Fruit fly (Drosophila melanogaster): ENCODE data around the gene CG43446.
A peak's percentile ranks its signal among the peaks of the same experiment; 100 is the strongest.

The CG43446 gene

dm6 chr3R:20989046-20989445 is 1.3 kb upstream of the CG43446 start:
- no peak for TF ChIP-seq HLH106 (tag; optimal IDR thresholded peaks at IDR 0.05)
- no peak for TF ChIP-seq rgr (GFP tag; optimal IDR thresholded peaks at IDR 0.05)
- TF ChIP-seq fru (GFP tag; optimal IDR thresholded peaks at IDR 0.05), result no peak
- no peak for TF ChIP-seq CG32264 (GFP tag; optimal IDR thresholded peaks at IDR 0.05)

DNA sequence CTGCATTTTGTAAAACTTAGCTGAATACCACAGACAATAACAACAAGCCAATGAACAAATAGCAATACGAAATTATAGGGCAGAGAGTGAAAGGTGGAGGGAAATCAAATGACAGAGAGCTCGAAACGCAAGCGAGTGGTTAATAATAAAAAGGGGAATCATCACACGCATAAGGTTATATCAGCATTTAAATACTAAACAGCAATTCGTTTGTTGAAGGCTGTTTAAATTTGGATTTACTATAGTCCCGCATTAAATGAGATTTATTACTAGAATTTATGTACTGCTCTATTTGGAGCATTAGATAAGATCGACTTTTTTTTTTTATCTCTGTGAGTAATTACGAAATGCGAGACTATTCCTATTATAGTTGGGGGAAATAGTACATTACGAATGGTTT is 824 bp upstream of the CG43446 start:
- TF ChIP-seq sage (GFP tag; optimal IDR thresholded peaks at IDR 0.05) (no peak), Hr78 (GFP tag; optimal IDR thresholded peaks at IDR 0.05) (no peak), CG32264 (GFP tag; optimal IDR thresholded peaks at IDR 0.05) (no peak), dmrt93B (GFP tag; optimal IDR thresholded peaks at IDR 0.05) (no peak), tai (GFP tag; optimal IDR thresholded peaks at IDR 0.05) (no peak), brk (GFP tag; optimal IDR thresholded peaks at IDR 0.05) (no peak), br (GFP tag; optimal IDR thresholded peaks at IDR 0.05) (no peak), Hr83 (GFP tag; optimal IDR thresholded peaks at IDR 0.05; ENCODE audit: poor library complexity, severe bottlenecking) (no peak), lola (GFP tag; optimal IDR thresholded peaks at IDR 0.05) (no peak)

- TF ChIP-seq OdsH (GFP tag; optimal IDR thresholded peaks at IDR 0.05) (no peak), CrebA (GFP tag; optimal IDR thresholded peaks at IDR 0.05; ENCODE audit: borderline replicate concordance) (peak; percentile 54), Hnf4 (GFP tag; optimal IDR thresholded peaks at IDR 0.05) (no peak), pan (optimal IDR thresholded peaks at IDR 0.05) (no peak), ey (GFP tag; optimal IDR thresholded peaks at IDR 0.05) (no peak), h (GFP tag; optimal IDR thresholded peaks at IDR 0.05) (peak; percentile 59), Vsx2 (GFP tag; optimal IDR thresholded peaks at IDR 0.05; ENCODE audit: partially characterized antibody) (peak; percentile 1), HLH106 (tag; optimal IDR thresholded peaks at IDR 0.05) (no peak), Dif (GFP tag; optimal IDR thresholded peaks at IDR 0.05; ENCODE audit: partially characterized antibody) (no peak), sv (GFP tag; optimal IDR thresholded peaks at IDR 0.05) (no peak), Jra (GFP tag; optimal IDR thresholded peaks at IDR 0.05) (no peak), woc (GFP tag; optimal IDR thresholded peaks at IDR 0.05) (no peak), Abd-B (GFP tag; optimal IDR thresholded peaks at IDR 0.05) (no peak), Dfd (GFP tag; optimal IDR thresholded peaks at IDR 0.05) (no peak), br (GFP tag; optimal IDR thresholded peaks at IDR 0.05) (peak; percentile 14), CG9705 (GFP tag; optimal IDR thresholded peaks at IDR 0.05) (no peak), rgr (GFP tag; optimal IDR thresholded peaks at IDR 0.05) (peak; percentile 2), CG32264 (GFP tag; optimal IDR thresholded peaks at IDR 0.05) (no peak), Rel (GFP tag; optimal IDR thresholded peaks at IDR 0.05) (no peak), Rel (tag; optimal IDR thresholded peaks at IDR 0.05) (no peak), GATAd (GFP tag; optimal IDR thresholded peaks at IDR 0.05) (no peak)
Observed at dm6 chr3R:20985592-20985991, 2.1 kb downstream of the CG43446 start.

dm6 chr3R:20984902-20985301 is 2.8 kb downstream of the CG43446 start:
- TF ChIP-seq brk (GFP tag; optimal IDR thresholded peaks at IDR 0.05) (no peak), Vsx2 (GFP tag; optimal IDR thresholded peaks at IDR 0.05; ENCODE audit: partially characterized antibody) (no peak), jim (GFP tag; optimal IDR thresholded peaks at IDR 0.05) (no peak), dmrt93B (GFP tag; optimal IDR thresholded peaks at IDR 0.05) (no peak), lola (GFP tag; optimal IDR thresholded peaks at IDR 0.05) (no peak), br (GFP tag; optimal IDR thresholded peaks at IDR 0.05) (no peak), dl (GFP tag; optimal IDR thresholded peaks at IDR 0.05; ENCODE audit: insufficient read depth in 1 of 2, partially characterized antibody in 2 of 2) (no peak), rgr (GFP tag; optimal IDR thresholded peaks at IDR 0.05) (no peak)

dm6 chr3R:20984087-20984486 is 3.6 kb downstream of the CG43446 start:
- TF ChIP-seq Sp1 (GFP tag; optimal IDR thresholded peaks at IDR 0.05) (no peak), CrebA (GFP tag; optimal IDR thresholded peaks at IDR 0.05; ENCODE audit: borderline replicate concordance) (no peak), sv (GFP tag; optimal IDR thresholded peaks at IDR 0.05) (no peak), Myc (optimal IDR thresholded peaks at IDR 0.05) (peak; percentile 43), dmrt93B (GFP tag; optimal IDR thresholded peaks at IDR 0.05) (no peak)

Data from whole organism, wandering third instar larva.